Worm (Caenorhabditis elegans): ENCODE results near the gene F40G12.7.

DNA sequence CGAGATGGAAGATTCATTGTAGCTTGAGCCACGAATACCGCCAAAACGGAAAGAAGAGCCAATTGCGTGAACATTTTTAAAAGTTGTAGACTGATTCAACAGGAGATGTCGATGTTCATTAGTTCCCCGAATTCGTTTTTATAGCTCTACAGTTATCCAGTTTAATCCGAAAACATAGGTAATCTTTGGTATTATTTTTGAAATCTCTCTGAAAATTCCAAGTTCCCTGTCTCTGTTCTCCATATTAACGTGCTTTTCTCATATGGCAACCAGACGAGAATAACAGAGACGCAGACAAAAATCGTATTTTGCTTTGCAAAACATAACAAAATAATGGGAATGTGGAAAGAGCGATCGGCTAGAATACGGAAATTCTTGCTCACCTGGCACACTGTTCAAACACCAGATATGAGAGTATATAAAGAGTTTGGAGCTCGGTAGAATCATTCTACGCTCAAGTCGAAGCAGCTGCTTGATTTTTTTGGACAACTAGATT lies 25.2 kb downstream of the F40G12.7 start, which contains the start of the genes spig-3 and F14D7.12:
- no peak for TF ChIP-seq aly-2 (tag; optimal IDR thresholded peaks at IDR 0.05)
- TF ChIP-seq ama-1 (optimal IDR thresholded peaks at IDR 0.05) = no peak
- TF ChIP-seq nhr-77 (tag; optimal IDR thresholded peaks at IDR 0.05) = no peak
- TF ChIP-seq unc-62 (GFP tag; optimal IDR thresholded peaks at IDR 0.05) = no peak
- TF ChIP-seq elt-3 (tag; optimal IDR thresholded peaks at IDR 0.05) = no peak
- TF ChIP-seq lin-15B (tag; optimal IDR thresholded peaks at IDR 0.05) = no peak
- TF ChIP-seq lsy-2 (tag; optimal IDR thresholded peaks at IDR 0.05) = no peak
- TF ChIP-seq nhr-237 (tag; optimal IDR thresholded peaks at IDR 0.05) = no peak

All from whole organism, L1 larva.